Fruit fly (Drosophila melanogaster) whole organism, embryonic: Measurements from ENCODE around the gene Pc.

Source experiments
- BtbVII ChIP-seq: fragments of 200-800 bp; sonication (Bioruptor generic); optimal IDR thresholded peaks from 3 replicates; lab custom pipeline; 2017; ENCODE audit warnings: missing biosample characterization, mild to moderate bottlenecking, missing genetic modification characterization
- CG10274 ChIP-seq: fragments of 200-800 bp; sonication (Bioruptor generic); optimal IDR thresholded peaks from 3 replicates; lab custom pipeline; 2017; ENCODE audit warnings: missing biosample characterization, mild to moderate bottlenecking, missing genetic modification characterization
- CG10959 ChIP-seq: fragments of 200-800 bp; sonication (Bioruptor generic); IDR thresholded peaks from 2 replicates; pipeline ENCODE4 v1.3.6; 2022; ENCODE audit warnings: missing biosample characterization, missing genetic modification characterization
- CG11093 ChIP-seq: fragments of 200-800 bp; sonication (Bioruptor generic); IDR thresholded peaks from 3 replicates; pipeline ENCODE4 v1.3.6; 2022; ENCODE audit warnings: missing biosample characterization, missing genetic modification characterization
- CG11456 ChIP-seq: fragments of 200-800 bp; sonication (Bioruptor generic); IDR thresholded peaks from 3 replicates; pipeline ENCODE4 v1.3.6; 2022; ENCODE audit warnings: missing biosample characterization, missing genetic modification characterization
- CG14050 ChIP-seq: fragments of 200-800 bp; sonication (Bioruptor generic); IDR thresholded peaks from 3 replicates; pipeline ENCODE4 v1.3.6; 2022; ENCODE audit warnings: missing biosample characterization, missing genetic modification characterization
- CG1603 ChIP-seq: fragments of 200-800 bp; sonication (Bioruptor generic); optimal IDR thresholded peaks from 2 replicates; lab custom pipeline; 2019; ENCODE audit warnings: missing biosample characterization, mild to moderate bottlenecking, missing genetic modification characterization, moderate library complexity
- CG16779 ChIP-seq: fragments of 200-800 bp; sonication (Bioruptor generic); IDR thresholded peaks from 2 replicates; pipeline ENCODE4 v1.3.6; 2022; ENCODE audit warnings: missing biosample characterization, missing genetic modification characterization
- CG18262 ChIP-seq: fragments of 200-800 bp; optimal IDR thresholded peaks from 3 replicates; lab custom pipeline; 2019; ENCODE audit warnings: missing biosample characterization, mild to moderate bottlenecking, missing genetic modification characterization, moderate library complexity
- CG18599 ChIP-seq: fragments of 200-800 bp; sonication (Bioruptor generic); optimal IDR thresholded peaks from 3 replicates; lab custom pipeline; 2017; ENCODE audit warnings: missing biosample characterization, missing genetic modification characterization, mild to moderate bottlenecking, moderate library complexity, missing genetic modification reagents
- CG30403 ChIP-seq: fragments of 200-800 bp; sonication (Bioruptor generic); optimal IDR thresholded peaks from 3 replicates; lab custom pipeline; 2016; ENCODE audit warnings: missing biosample characterization, missing genetic modification characterization
- CG31441 ChIP-seq: fragments of 200-800 bp; sonication (Bioruptor generic); IDR thresholded peaks from 2 replicates; pipeline ENCODE4 v1.3.6; 2022; ENCODE audit warnings: missing biosample characterization, missing genetic modification characterization
- CG34376 ChIP-seq: fragments of 200-800 bp; sonication (Bioruptor generic); optimal IDR thresholded peaks from 2 replicates; lab custom pipeline; 2018; ENCODE audit warnings: missing biosample characterization, mild to moderate bottlenecking, missing genetic modification characterization
- CG4282 ChIP-seq: fragments of 200-800 bp; sonication (Bioruptor generic); optimal IDR thresholded peaks from 2 replicates; lab custom pipeline; 2016; ENCODE audit warnings: missing biosample characterization, missing genetic modification characterization
- CG4360 ChIP-seq: fragments of 200-800 bp; sonication (Bioruptor generic); IDR thresholded peaks from 2 replicates; pipeline ENCODE4 v1.3.6; 2022; ENCODE audit warnings: missing biosample characterization, missing genetic modification characterization
- CG4854 ChIP-seq: fragments of 200-800 bp; sonication (Bioruptor generic); optimal IDR thresholded peaks from 2 replicates; lab custom pipeline; 2016; ENCODE audit warnings: missing biosample characterization, missing genetic modification characterization, inconsistent platforms
- CG8388 ChIP-seq: fragments of 200-800 bp; sonication (Bioruptor generic); optimal IDR thresholded peaks from 2 replicates; lab custom pipeline; 2019; ENCODE audit warnings: missing biosample characterization, mild to moderate bottlenecking, missing genetic modification characterization, moderate library complexity
- CG8765 ChIP-seq: fragments of 200-800 bp; sonication (Bioruptor generic); IDR thresholded peaks from 2 replicates; pipeline ENCODE4 v1.3.6; 2022; ENCODE audit warnings: missing biosample characterization, missing genetic modification characterization
- CG9727 ChIP-seq: fragments of 200-800 bp; sonication (Bioruptor generic); optimal IDR thresholded peaks from 3 replicates; lab custom pipeline; 2017; ENCODE audit warnings: missing biosample characterization, mild to moderate bottlenecking, missing genetic modification characterization
- CTCF ChIP-seq: fragments of 200-800 bp; sonication (Bioruptor generic); optimal IDR thresholded peaks from 2 replicates; lab custom pipeline; 2017; ENCODE audit warnings: missing biosample characterization, mild to moderate bottlenecking, missing genetic modification characterization, moderate library complexity
- Deaf1 ChIP-seq: fragments of 200-800 bp; optimal IDR thresholded peaks from 3 replicates; lab custom pipeline; 2019; ENCODE audit warnings: missing biosample characterization, mild to moderate bottlenecking, missing genetic modification characterization, moderate library complexity
- Dref ChIP-seq: fragments of 200-800 bp; sonication (Bioruptor generic); IDR thresholded peaks from 2 replicates; pipeline ENCODE4 v1.3.6; 2022; ENCODE audit warnings: missing biosample characterization, missing genetic modification characterization
- Eip74EF ChIP-seq, 2 experiments: fragments of 200-800 bp in 1 of 2; fragments of >200 bp in 1 of 2; sonication (Bioruptor generic) in 1 of 2; optimal IDR thresholded peaks; 2 replicates each; lab custom pipeline; 2017 to 2019; ENCODE audit warnings: missing biosample characterization in 2 of 2, missing genetic modification characterization in 2 of 2, mild to moderate bottlenecking in 1 of 2, moderate library complexity in 1 of 2
- Ets65A ChIP-seq: fragments of 200-800 bp; sonication (Bioruptor generic); peaks from one replicate; lab custom pipeline; 2016; ENCODE audit warnings: missing biosample characterization, missing genetic modification characterization
- Fer1 ChIP-seq: fragments of 200-800 bp; sonication (Bioruptor generic); optimal IDR thresholded peaks from 2 replicates; lab custom pipeline; 2017; ENCODE audit warnings: missing biosample characterization, mild to moderate bottlenecking, missing genetic modification characterization
- H15 ChIP-seq: fragments of 200-800 bp; sonication (Bioruptor generic); IDR thresholded peaks from 3 replicates; pipeline ENCODE4 v1.3.6; 2022; ENCODE audit warnings: missing biosample characterization, missing genetic modification characterization
- Mes4 ChIP-seq: fragments of 200-800 bp; sonication (Bioruptor generic); optimal IDR thresholded peaks from 2 replicates; lab custom pipeline; 2016; ENCODE audit warnings: missing biosample characterization, missing genetic modification characterization
- Optix ChIP-seq: fragments of 200-800 bp; sonication (Bioruptor generic); IDR thresholded peaks from 3 replicates; pipeline ENCODE4 v1.3.6; 2022; ENCODE audit warnings: missing biosample characterization, missing genetic modification characterization
- Ravus ChIP-seq: fragments of 200-800 bp; sonication (Bioruptor generic); IDR thresholded peaks from 2 replicates; pipeline ENCODE4 v1.3.6; 2022; ENCODE audit warnings: missing biosample characterization, missing genetic modification characterization
- Ssrp ChIP-seq: fragments of 200-800 bp; sonication (Bioruptor generic); optimal IDR thresholded peaks from 2 replicates; lab custom pipeline; 2018; ENCODE audit warnings: missing biosample characterization, mild to moderate bottlenecking, missing genetic modification characterization, moderate library complexity
- ac ChIP-seq: fragments of 200-800 bp; sonication (Bioruptor generic); optimal IDR thresholded peaks from 3 replicates; lab custom pipeline; 2017; ENCODE audit warnings: missing biosample characterization, mild to moderate bottlenecking, missing genetic modification characterization
- amos ChIP-seq: fragments of 200-800 bp; sonication (Bioruptor generic); IDR thresholded peaks from 2 replicates; pipeline ENCODE4 v1.3.6; 2022; ENCODE audit warnings: missing biosample characterization, missing genetic modification characterization; ENCODE audit not compliant: partially characterized antibody
- bbx ChIP-seq: fragments of 200-800 bp; sonication (Bioruptor generic); IDR thresholded peaks from 2 replicates; pipeline ENCODE4 v1.3.6; 2022; ENCODE audit warnings: missing biosample characterization, missing genetic modification characterization; ENCODE audit not compliant: partially characterized antibody
- cas ChIP-seq: fragments of 200-800 bp; sonication (Bioruptor generic); IDR thresholded peaks from 2 replicates; pipeline ENCODE4 v1.3.6; 2022; ENCODE audit warnings: missing biosample characterization, missing genetic modification characterization
- corto ChIP-seq: fragments of 200-800 bp; sonication (Bioruptor generic); optimal IDR thresholded peaks from 2 replicates; lab custom pipeline; 2016; ENCODE audit warnings: missing biosample characterization, mild to moderate bottlenecking, missing genetic modification characterization, moderate library complexity
- dati ChIP-seq: fragments of 200-800 bp; sonication (Bioruptor generic); IDR thresholded peaks from 2 replicates; pipeline ENCODE4 v1.3.6; 2022; ENCODE audit warnings: missing biosample characterization, missing genetic modification characterization
- dysf ChIP-seq: fragments of 200-800 bp; sonication (Bioruptor generic); IDR thresholded peaks from 3 replicates; pipeline ENCODE4 v1.3.6; 2022; ENCODE audit warnings: missing biosample characterization, missing genetic modification characterization
- eve ChIP-seq, 2 experiments: fragments of >200 bp; optimal IDR thresholded peaks; 2 replicates each; lab custom pipeline; 2017; ENCODE audit warnings: missing biosample characterization in 2 of 2, missing genetic modification characterization in 2 of 2
- fd3F ChIP-seq: fragments of 200-800 bp; sonication (Bioruptor generic); optimal IDR thresholded peaks from 2 replicates; lab custom pipeline; 2018; ENCODE audit warnings: missing biosample characterization, mild to moderate bottlenecking, missing genetic modification characterization, moderate library complexity
- h ChIP-seq: fragments of >200 bp; optimal IDR thresholded peaks from 2 replicates; lab custom pipeline; 2017
- p53 ChIP-seq: fragments of 200-800 bp; sonication (Bioruptor generic); optimal IDR thresholded peaks from 2 replicates; lab custom pipeline; 2016; ENCODE audit warnings: missing biosample characterization, missing genetic modification characterization
- pan ChIP-seq, 4 experiments: fragments of >200 bp in 3 of 4; fragments of 200-800 bp in 1 of 4; sonication (Bioruptor generic) in 1 of 4; optimal IDR thresholded peaks in 3 of 4; IDR thresholded peaks in 1 of 4; 2 replicates each; pipeline versions ENCODE4 v1.3.6 to Lab custom; 2017 to 2022; ENCODE audit warnings: missing biosample characterization in 2 of 4, missing genetic modification characterization in 2 of 4, mixed read lengths in 1 of 4
- pb ChIP-seq: fragments of 200-800 bp; sonication (Bioruptor generic); optimal IDR thresholded peaks from 3 replicates; lab custom pipeline; 2016; ENCODE audit warnings: missing biosample characterization, missing genetic modification characterization
- sima ChIP-seq: fragments of 200-800 bp; sonication (Bioruptor generic); optimal IDR thresholded peaks from 2 replicates; lab custom pipeline; 2016; ENCODE audit warnings: missing biosample characterization, missing genetic modification characterization
- slbo ChIP-seq: fragments of 200-800 bp; sonication (Bioruptor generic); IDR thresholded peaks from 2 replicates; pipeline ENCODE4 v1.3.6; 2022; ENCODE audit warnings: missing biosample characterization, missing genetic modification characterization
- sr ChIP-seq: fragments of 200-800 bp; sonication (Bioruptor generic); IDR thresholded peaks from 3 replicates; pipeline ENCODE4 v1.3.6; 2022; ENCODE audit warnings: missing biosample characterization, missing genetic modification characterization
- stc ChIP-seq: fragments of 200-800 bp; sonication (Bioruptor generic); IDR thresholded peaks from 2 replicates; pipeline ENCODE4 v1.3.6; 2022; ENCODE audit warnings: missing biosample characterization, missing genetic modification characterization
- toy ChIP-seq: fragments of 200-800 bp; sonication (Bioruptor generic); IDR thresholded peaks from 2 replicates; pipeline ENCODE4 v1.3.6; 2022; ENCODE audit warnings: missing biosample characterization, missing genetic modification characterization
- tx ChIP-seq: fragments of 200-800 bp; sonication (Bioruptor generic); optimal IDR thresholded peaks from 2 replicates; lab custom pipeline; 2016; ENCODE audit warnings: missing biosample characterization, missing genetic modification characterization
- unc-4 ChIP-seq: fragments of 200-800 bp; sonication (Bioruptor generic); IDR thresholded peaks from 2 replicates; pipeline ENCODE4 v1.3.6; 2022; ENCODE audit warnings: missing biosample characterization, missing genetic modification characterization; ENCODE audit not compliant: partially characterized antibody

Gene Pc

DNA sequence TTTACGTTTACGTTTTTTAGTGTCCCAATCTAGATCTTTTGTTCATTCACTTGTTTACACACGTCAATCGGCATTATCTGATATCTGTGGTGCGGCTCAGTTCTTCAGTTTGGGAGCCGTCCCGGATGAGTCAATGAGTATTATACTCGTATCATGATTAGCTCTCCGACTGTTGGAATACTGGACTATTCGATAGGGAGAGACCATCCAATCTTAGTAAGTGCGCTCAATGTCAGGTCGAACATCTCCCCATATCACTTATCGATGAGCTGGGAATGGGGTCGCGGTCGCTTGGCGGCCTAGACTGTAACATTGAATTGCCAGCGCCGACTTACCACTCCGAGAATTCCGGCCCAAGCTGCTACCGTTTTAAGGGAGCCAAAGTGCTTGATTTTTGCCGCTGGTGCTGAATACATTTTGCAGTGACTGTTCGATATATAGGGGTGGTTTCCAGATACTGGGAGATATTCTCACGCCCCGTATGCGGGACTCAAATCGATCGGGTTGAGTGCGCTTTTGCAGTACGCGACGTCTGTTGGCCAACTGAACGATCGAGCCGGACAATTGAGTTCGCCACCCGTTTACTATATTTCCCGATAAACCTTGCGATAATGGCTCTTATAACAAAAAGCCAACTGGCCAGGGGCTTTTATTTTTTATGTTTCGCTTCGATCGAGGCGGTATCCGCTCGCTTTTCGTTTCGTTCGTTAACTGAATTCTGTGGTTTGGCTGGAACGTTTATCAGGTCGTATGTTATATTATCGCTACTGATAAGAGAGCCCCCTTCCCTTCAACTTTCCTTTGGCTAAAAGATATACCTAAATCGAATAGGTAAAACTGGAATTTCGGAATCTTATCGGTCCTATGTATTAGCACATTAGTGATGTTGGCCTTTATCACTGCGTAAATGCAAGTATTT, 32.8 kb downstream of the Pc start (continued):
- TF ChIP-seq toy (GFP tag; lab: Robert Waterston, UW) (no peak), corto (GFP tag; lab: Kevin White, UChicago) (no peak), Ravus (GFP tag; lab: Robert Waterston, UW) (no peak), tx (GFP tag; lab: Kevin White, UChicago) (no peak), bbx (GFP tag; lab: Robert Waterston, UW) (no peak), Mes4 (no peak), slbo (GFP tag; lab: Robert Waterston, UW) (0 out of 2 replicates have a peak, but pooled peaks have one; percentile 26), Ets65A (GFP tag; lab: Kevin White, UChicago) (peak; percentile 68), CG10274 (GFP tag; lab: Kevin White, UChicago) (no peak), CG4360 (no peak), BtbVII (no peak), H15 (GFP tag; lab: Robert Waterston, UW) (no peak), dati (GFP tag; lab: Robert Waterston, UW) (0 out of 2 replicates have a peak, but pooled peaks have one; percentile 2), Fer1 (GFP tag; lab: Kevin White, UChicago) (no peak), Eip74EF (GFP tag; optimal IDR thresholded peaks at IDR 0.05; lab: Kevin White, UChicago) (no peak), Deaf1 (tag; lab: Kevin White, UChicago) (peak; percentile 73), pan (optimal IDR thresholded peaks at IDR 0.05; lab: Kevin White, UChicago) (no peak), pan (GFP tag; optimal IDR thresholded peaks at IDR 0.05 in 1 of 2, IDR thresholded peaks at IDR 0.05 in 1 of 2) (no peak), Ssrp (tag; lab: Kevin White, UChicago) (no peak), ac (GFP tag; lab: Kevin White, UChicago) (no peak), CG8765 (no peak), CG18262 (tag; lab: Kevin White, UChicago) (no peak), unc-4 (GFP tag; lab: Robert Waterston, UW) (no peak), CG11456 (GFP tag; lab: Robert Waterston, UW) (0 out of 3 replicates have a peak, but pooled peaks have one; percentile 17), stc (GFP tag; lab: Robert Waterston, UW) (no peak), sima (GFP tag; lab: Kevin White, UChicago) (no peak), CG16779 (GFP tag; lab: Robert Waterston, UW) (no peak), cas (GFP tag; lab: Robert Waterston, UW) (no peak), CG10959 (GFP tag; lab: Robert Waterston, UW) (no peak), fd3F (GFP tag; lab: Kevin White, UChicago) (no peak), CG1603 (no peak), amos (peak; percentile 20; the same call in 1 of the 2 replicates), CG4854 (GFP tag; lab: Kevin White, UChicago) (no peak), h (lab: Kevin White, UChicago) (no peak), CG31441 (GFP tag; lab: Robert Waterston, UW) (no peak), CG11093 (GFP tag; lab: Robert Waterston, UW) (no peak), CG14050 (GFP tag; lab: Robert Waterston, UW) (no peak), Dref (GFP tag; lab: Robert Waterston, UW) (no peak), eve (GFP tag; optimal IDR thresholded peaks at IDR 0.05; lab: Kevin White, UChicago) (no peak), CG34376 (GFP tag; lab: Kevin White, UChicago) (peak; percentile 97), sr (GFP tag; lab: Robert Waterston, UW) (no peak), CG30403 (no peak), pb (GFP tag; lab: Kevin White, UChicago) (no peak), Optix (GFP tag; lab: Robert Waterston, UW) (no peak), CTCF (GFP tag; lab: Kevin White, UChicago) (no peak), CG8388 (GFP tag; lab: Kevin White, UChicago) (peak; percentile 98), p53 (GFP tag; lab: Kevin White, UChicago) (no peak), CG4282 (GFP tag; lab: Kevin White, UChicago) (no peak), CG9727 (GFP tag; lab: Kevin White, UChicago) (no peak), dysf (GFP tag; lab: Robert Waterston, UW) (no peak), CG18599 (no peak)
